Fruit fly (Drosophila melanogaster) whole organism, embryonic: ENCODE measurements around the gene CG9717.

Experiments used
- Bgb ChIP-seq: fragments of 200-800 bp; sonication (Bioruptor generic); IDR thresholded peaks from 2 replicates; pipeline ENCODE4 v1.3.6; 2022; ENCODE audit warnings: missing biosample characterization, missing genetic modification characterization; ENCODE audit not compliant: partially characterized antibody
- C15 ChIP-seq: fragments of 200-800 bp; sonication (Bioruptor generic); IDR thresholded peaks from 3 replicates; pipeline ENCODE4 v1.3.6; 2022; ENCODE audit warnings: missing biosample characterization, missing genetic modification characterization
- CG10462 ChIP-seq: fragments of 200-800 bp; sonication (Bioruptor generic); optimal IDR thresholded peaks from 2 replicates; lab custom pipeline; 2016; ENCODE audit warnings: missing biosample characterization, missing genetic modification characterization
- CG12744 ChIP-seq: fragments of 200-800 bp; sonication (Bioruptor generic); optimal IDR thresholded peaks from 2 replicates; lab custom pipeline; 2016; ENCODE audit warnings: missing biosample characterization, missing genetic modification characterization
- CG12942 ChIP-seq: fragments of 200-800 bp; sonication (Bioruptor generic); optimal IDR thresholded peaks from 3 replicates; lab custom pipeline; 2016; ENCODE audit warnings: missing biosample characterization, missing genetic modification characterization
- CG15601 ChIP-seq: fragments of 200-800 bp; sonication (Bioruptor generic); optimal IDR thresholded peaks from 3 replicates; lab custom pipeline; 2019; ENCODE audit warnings: missing biosample characterization, mild to moderate bottlenecking, missing genetic modification characterization, moderate library complexity
- CG16779 ChIP-seq: fragments of 200-800 bp; sonication (Bioruptor generic); IDR thresholded peaks from 2 replicates; pipeline ENCODE4 v1.3.6; 2022; ENCODE audit warnings: missing biosample characterization, missing genetic modification characterization
- CG16815 ChIP-seq: fragments of 200-800 bp; sonication (Bioruptor generic); optimal IDR thresholded peaks from 3 replicates; lab custom pipeline; 2017; ENCODE audit warnings: missing biosample characterization, mild to moderate bottlenecking, missing genetic modification characterization
- CG17568 ChIP-seq: fragments of 200-800 bp; sonication (Bioruptor generic); optimal IDR thresholded peaks from 2 replicates; lab custom pipeline; 2018; ENCODE audit warnings: missing biosample characterization, mild to moderate bottlenecking, missing genetic modification characterization, moderate library complexity
- CG17912 ChIP-seq: fragments of 200-800 bp; sonication (Bioruptor generic); optimal IDR thresholded peaks from 2 replicates; lab custom pipeline; 2018; ENCODE audit warnings: missing biosample characterization, mild to moderate bottlenecking, missing genetic modification characterization
- CG18011 ChIP-seq: fragments of 200-800 bp; sonication (Bioruptor generic); optimal IDR thresholded peaks from 2 replicates; lab custom pipeline; 2017; ENCODE audit warnings: missing biosample characterization, missing genetic modification characterization, mild to moderate bottlenecking, moderate library complexity, missing genotype
- CG18599 ChIP-seq: fragments of 200-800 bp; sonication (Bioruptor generic); optimal IDR thresholded peaks from 3 replicates; lab custom pipeline; 2017; ENCODE audit warnings: missing biosample characterization, missing genetic modification characterization, mild to moderate bottlenecking, moderate library complexity, missing genetic modification reagents
- CG2129 ChIP-seq: fragments of 200-800 bp; sonication (Bioruptor generic); IDR thresholded peaks from 2 replicates; pipeline ENCODE4 v1.3.6; 2022; ENCODE audit warnings: missing biosample characterization, missing genetic modification characterization; ENCODE audit not compliant: partially characterized antibody
- CG31365 ChIP-seq: fragments of 200-800 bp; sonication (Bioruptor generic); optimal IDR thresholded peaks from 2 replicates; lab custom pipeline; 2018; ENCODE audit warnings: missing biosample characterization, mild to moderate bottlenecking, missing genetic modification characterization
- CG32772 ChIP-seq: fragments of 200-800 bp; sonication (Bioruptor generic); IDR thresholded peaks from 2 replicates; pipeline ENCODE4 v1.3.6; 2022; ENCODE audit warnings: missing biosample characterization, missing genetic modification characterization
- CG33213 ChIP-seq: fragments of 200-800 bp; sonication (Bioruptor generic); optimal IDR thresholded peaks from 3 replicates; lab custom pipeline; 2016; ENCODE audit warnings: missing biosample characterization, missing genetic modification characterization
- CG34224 ChIP-seq: fragments of 200-800 bp; sonication (Bioruptor generic); IDR thresholded peaks from 3 replicates; pipeline ENCODE4 v1.3.6; 2022; ENCODE audit warnings: missing biosample characterization, missing genetic modification characterization; ENCODE audit not compliant: partially characterized antibody
- CG4282 ChIP-seq: fragments of 200-800 bp; sonication (Bioruptor generic); optimal IDR thresholded peaks from 2 replicates; lab custom pipeline; 2016; ENCODE audit warnings: missing biosample characterization, missing genetic modification characterization
- CG4707 ChIP-seq: fragments of 200-800 bp; sonication (Bioruptor generic); optimal IDR thresholded peaks from 2 replicates; lab custom pipeline; 2018; ENCODE audit warnings: missing biosample characterization, mild to moderate bottlenecking, missing genetic modification characterization, moderate library complexity
- CG7963 ChIP-seq: fragments of 200-800 bp; sonication (Bioruptor generic); IDR thresholded peaks from 3 replicates; pipeline ENCODE4 v1.3.6; 2022; ENCODE audit warnings: missing biosample characterization, missing genetic modification characterization; ENCODE audit not compliant: partially characterized antibody
- CG7987 ChIP-seq: fragments of 200-800 bp; sonication (Bioruptor generic); optimal IDR thresholded peaks from 2 replicates; lab custom pipeline; 2018; ENCODE audit warnings: missing biosample characterization, mild to moderate bottlenecking, missing genetic modification characterization, moderate library complexity
- CG8765 ChIP-seq: fragments of 200-800 bp; sonication (Bioruptor generic); IDR thresholded peaks from 2 replicates; pipeline ENCODE4 v1.3.6; 2022; ENCODE audit warnings: missing biosample characterization, missing genetic modification characterization
- Dref ChIP-seq: fragments of 200-800 bp; sonication (Bioruptor generic); IDR thresholded peaks from 2 replicates; pipeline ENCODE4 v1.3.6; 2022; ENCODE audit warnings: missing biosample characterization, missing genetic modification characterization
- HLH3B ChIP-seq: fragments of 200-800 bp; sonication (Bioruptor generic); IDR thresholded peaks from 2 replicates; pipeline ENCODE4 v1.3.6; 2022; ENCODE audit warnings: missing biosample characterization, missing genetic modification characterization
- Hey ChIP-seq: fragments of 200-800 bp; sonication (Bioruptor generic); optimal IDR thresholded peaks from 3 replicates; lab custom pipeline; 2018; ENCODE audit warnings: missing biosample characterization, mild to moderate bottlenecking, missing genetic modification characterization
- Hmr ChIP-seq: fragments of 200-800 bp; sonication (Bioruptor generic); optimal IDR thresholded peaks from 3 replicates; lab custom pipeline; 2017; ENCODE audit warnings: mild to moderate bottlenecking, missing biosample characterization, missing genetic modification reagents, missing genetic modification characterization
- Hr3 ChIP-seq: fragments of 200-800 bp; sonication (Bioruptor generic); optimal IDR thresholded peaks from 3 replicates; lab custom pipeline; 2016; ENCODE audit warnings: missing biosample characterization, missing genetic modification characterization
- Mad ChIP-seq: fragments of 200-800 bp; sonication (Bioruptor generic); optimal IDR thresholded peaks from 2 replicates; lab custom pipeline; 2016; ENCODE audit warnings: missing biosample characterization, missing genetic modification characterization
- Med ChIP-seq: fragments of 200-800 bp; sonication (Bioruptor generic); peaks from one replicate; lab custom pipeline; 2016; ENCODE audit warnings: missing biosample characterization, missing genetic modification characterization, mild to moderate bottlenecking, inconsistent platforms, moderate library complexity
- Mes4 ChIP-seq: fragments of 200-800 bp; sonication (Bioruptor generic); optimal IDR thresholded peaks from 2 replicates; lab custom pipeline; 2016; ENCODE audit warnings: missing biosample characterization, missing genetic modification characterization
- Mrtf ChIP-seq: fragments of 200-800 bp; sonication (Bioruptor generic); IDR thresholded peaks from 3 replicates; pipeline ENCODE4 v1.3.6; 2022; ENCODE audit warnings: missing biosample characterization, missing genetic modification characterization
- NC2α ChIP-seq: fragments of 200-800 bp; sonication (Bioruptor generic); optimal IDR thresholded peaks from 2 replicates; lab custom pipeline; 2016; ENCODE audit warnings: missing biosample characterization, missing genetic modification characterization
- Neu2 ChIP-seq: fragments of 200-800 bp; sonication (Bioruptor generic); optimal IDR thresholded peaks from 3 replicates; lab custom pipeline; 2016; ENCODE audit warnings: missing biosample characterization, missing genetic modification characterization, borderline replicate concordance
- NfI ChIP-seq: fragments of 200-800 bp; sonication (Bioruptor generic); optimal IDR thresholded peaks from 3 replicates; lab custom pipeline; 2018; ENCODE audit warnings: missing biosample characterization, mild to moderate bottlenecking, missing genetic modification characterization, moderate library complexity
- Oaz ChIP-seq: fragments of 200-800 bp; sonication (Bioruptor generic); IDR thresholded peaks from 2 replicates; pipeline ENCODE4 v1.3.6; 2022; ENCODE audit warnings: missing biosample characterization, missing genetic modification characterization
- Pdp1 ChIP-seq, 2 experiments: fragments of 200-800 bp; sonication (Bioruptor generic); optimal IDR thresholded peaks; 3 replicates each; lab custom pipeline; 2016; ENCODE audit warnings: missing biosample characterization in 2 of 2, missing genetic modification characterization in 2 of 2, mild to moderate bottlenecking in 1 of 2, moderate library complexity in 1 of 2
- Sin3A ChIP-seq: fragments of >200 bp; optimal IDR thresholded peaks from 2 replicates; lab custom pipeline; 2018
- bcd ChIP-seq: fragments of 200-800 bp; sonication (Bioruptor generic); optimal IDR thresholded peaks from 2 replicates; lab custom pipeline; 2017; ENCODE audit warnings: missing biosample characterization, mild to moderate bottlenecking, missing genetic modification characterization
- chm ChIP-seq: fragments of 200-800 bp; sonication (Bioruptor generic); IDR thresholded peaks from 2 replicates; pipeline ENCODE4 v1.3.6; 2022; ENCODE audit warnings: missing biosample characterization, missing genetic modification characterization
- dysf ChIP-seq: fragments of 200-800 bp; sonication (Bioruptor generic); IDR thresholded peaks from 3 replicates; pipeline ENCODE4 v1.3.6; 2022; ENCODE audit warnings: missing biosample characterization, missing genetic modification characterization
- gce ChIP-seq: fragments of 200-800 bp; sonication (Bioruptor generic); IDR thresholded peaks from 3 replicates; pipeline ENCODE4 v1.3.6; 2022; ENCODE audit warnings: missing biosample characterization, missing genetic modification characterization
- gro ChIP-seq: fragments of 200-800 bp; sonication (Bioruptor generic); optimal IDR thresholded peaks from 2 replicates; lab custom pipeline; 2016; ENCODE audit warnings: missing biosample characterization, missing genetic modification characterization
- her ChIP-seq: fragments of 200-800 bp; sonication (Bioruptor generic); optimal IDR thresholded peaks from 2 replicates; lab custom pipeline; 2016; ENCODE audit warnings: missing biosample characterization, missing genetic modification characterization
- hth ChIP-seq: fragments of >200 bp; optimal IDR thresholded peaks from 2 replicates; lab custom pipeline; 2017; ENCODE audit warnings: inconsistent platforms
- ind ChIP-seq: fragments of 200-800 bp; sonication (Bioruptor generic); optimal IDR thresholded peaks from 3 replicates; lab custom pipeline; 2016; ENCODE audit warnings: missing biosample characterization, missing genetic modification characterization
- pnt ChIP-seq: fragments of 200-800 bp; sonication (Bioruptor generic); optimal IDR thresholded peaks from 3 replicates; lab custom pipeline; 2016; ENCODE audit warnings: missing biosample characterization, missing genetic modification characterization
- seq ChIP-seq: fragments of 200-800 bp; sonication (Bioruptor generic); IDR thresholded peaks from 2 replicates; pipeline ENCODE4 v1.3.6; 2022; ENCODE audit warnings: missing biosample characterization, missing genetic modification characterization
- tap ChIP-seq: fragments of 200-800 bp; optimal IDR thresholded peaks from 3 replicates; lab custom pipeline; 2019; ENCODE audit warnings: missing biosample characterization, mild to moderate bottlenecking, missing genetic modification characterization, moderate library complexity
- tin ChIP-seq: fragments of 200-800 bp; sonication (Bioruptor generic); optimal IDR thresholded peaks from 3 replicates; lab custom pipeline; 2016; ENCODE audit warnings: missing biosample characterization, missing genetic modification characterization
- vvl ChIP-seq: fragments of 200-800 bp; sonication (Bioruptor generic); IDR thresholded peaks from 2 replicates; pipeline ENCODE4 v1.3.6; 2022; ENCODE audit warnings: missing biosample characterization, missing genetic modification characterization
- zen ChIP-seq: fragments of 200-800 bp; sonication (Bioruptor generic); optimal IDR thresholded peaks from 3 replicates; lab custom pipeline; 2018; ENCODE audit warnings: missing biosample characterization, mild to moderate bottlenecking, missing genetic modification characterization, moderate library complexity

The CG9717 gene

dm6 chr3R:30570554-30571141, 16.5 kb downstream of the CG9717 start (continued):
- no peak for TF ChIP-seq hth
- no peak for TF ChIP-seq Neu2 (GFP tag; lab: Kevin White, UChicago)
- peak; percentile 68 for TF ChIP-seq CG12942 (GFP tag; lab: Kevin White, UChicago)
- no peak for TF ChIP-seq CG2129 (GFP tag; lab: Robert Waterston, UW)
- TF ChIP-seq gce (GFP tag; lab: Robert Waterston, UW) = peak; percentile 74; the same call in 2 of the 3 replicates
- TF ChIP-seq CG32772 (GFP tag; lab: Robert Waterston, UW) = peak; percentile 78
- no peak for TF ChIP-seq CG34224 (GFP tag; lab: Robert Waterston, UW)
- no peak for TF ChIP-seq CG4282 (GFP tag; lab: Kevin White, UChicago)
- peak; percentile 29; the same call in 1 of the 2 replicates for TF ChIP-seq CG8765 (GFP tag; lab: Robert Waterston, UW)
- no peak for TF ChIP-seq CG7963 (GFP tag; lab: Robert Waterston, UW)
- TF ChIP-seq Mrtf (GFP tag; lab: Robert Waterston, UW) = peak; percentile 74
- TF ChIP-seq CG18599 (GFP tag; lab: Kevin White, UChicago) = peak; percentile 78
- no peak for TF ChIP-seq Dref (GFP tag; lab: Robert Waterston, UW)
- peak; percentile 72 for TF ChIP-seq NfI (GFP tag; lab: Kevin White, UChicago)
- peak; percentile 51 to 72 for TF ChIP-seq Pdp1 (GFP tag; optimal IDR thresholded peaks at IDR 0.05; lab: Kevin White, UChicago)
- TF ChIP-seq CG16815 (GFP tag; lab: Kevin White, UChicago) = peak; percentile 23
- 0 out of 3 replicates have a peak, but pooled peaks have one; percentile 48 for TF ChIP-seq C15 (GFP tag; lab: Robert Waterston, UW)
- peak; percentile 82 for TF ChIP-seq chm
- no peak for TF ChIP-seq CG17912 (GFP tag; lab: Kevin White, UChicago)
- peak; percentile 74 for TF ChIP-seq ind (GFP tag; lab: Kevin White, UChicago)
- no peak for TF ChIP-seq Hey (tag; lab: Kevin White, UChicago)
- peak; percentile 20 for TF ChIP-seq CG18011 (GFP tag; lab: Kevin White, UChicago)
- TF ChIP-seq CG15601 = peak; percentile 82
- peak; percentile 31 for TF ChIP-seq gro
- TF ChIP-seq HLH3B (GFP tag; lab: Robert Waterston, UW) = peak; percentile 84
- peak; percentile 48 for TF ChIP-seq CG31365
- peak; percentile 63 for TF ChIP-seq Hr3 (GFP tag; lab: Kevin White, UChicago)
- TF ChIP-seq zen = peak; percentile 67
- no peak for TF ChIP-seq CG16779
- peak; percentile 51 for TF ChIP-seq CG4707 (GFP tag; lab: Kevin White, UChicago)
- peak; percentile 83 for TF ChIP-seq tap
- TF ChIP-seq Med = peak; percentile 85
- peak; percentile 42 for TF ChIP-seq CG33213
- peak; percentile 36 for TF ChIP-seq Mad
- TF ChIP-seq seq (GFP tag; lab: Robert Waterston, UW) = peak; percentile 60
- peak; percentile 84 for TF ChIP-seq dysf
- TF ChIP-seq CG10462 (GFP tag; lab: Kevin White, UChicago) = no peak
- peak; percentile 24 for TF ChIP-seq CG7987 (GFP tag; lab: Kevin White, UChicago)
- TF ChIP-seq pnt (GFP tag; lab: Kevin White, UChicago) = peak; percentile 67
- TF ChIP-seq vvl (GFP tag; lab: Robert Waterston, UW) = peak; percentile 91
- peak; percentile 58 for TF ChIP-seq Mes4 (GFP tag; lab: Kevin White, UChicago)
- TF ChIP-seq Oaz (GFP tag; lab: Robert Waterston, UW) = peak; percentile 72
- peak; percentile 56 for TF ChIP-seq CG17568
- TF ChIP-seq her = peak; percentile 28
- TF ChIP-seq Bgb (GFP tag; lab: Robert Waterston, UW) = no peak
- peak; percentile 73 for TF ChIP-seq tin (GFP tag; lab: Kevin White, UChicago)
- peak; percentile 75 for TF ChIP-seq bcd
- peak; percentile 69 for TF ChIP-seq Hmr
- TF ChIP-seq NC2α = peak; percentile 40
- peak; percentile 22 for TF ChIP-seq CG12744 (GFP tag; lab: Kevin White, UChicago)
- no peak for TF ChIP-seq Sin3A (lab: Kevin White, UChicago)
